Fruit fly (Drosophila melanogaster) whole organism, embryonic: ENCODE results near the gene atl.

Source experiments
- Aef1 ChIP-seq: fragments of 200-800 bp; sonication (Bioruptor generic); IDR thresholded peaks from 3 replicates; pipeline ENCODE4 v1.3.6; 2022; ENCODE audit warnings: missing biosample characterization, missing genetic modification characterization
- B-H2 ChIP-seq: fragments of 200-800 bp; sonication (Bioruptor generic); optimal IDR thresholded peaks from 2 replicates; lab custom pipeline; 2018; ENCODE audit warnings: missing biosample characterization, mild to moderate bottlenecking, missing genetic modification characterization
- CG10147 ChIP-seq: fragments of 200-800 bp; sonication (Bioruptor generic); optimal IDR thresholded peaks from 2 replicates; lab custom pipeline; 2019; ENCODE audit warnings: missing biosample characterization, mild to moderate bottlenecking, missing genetic modification characterization, moderate library complexity
- CG10267 ChIP-seq: fragments of 200-800 bp; sonication (Bioruptor generic); optimal IDR thresholded peaks from 2 replicates; lab custom pipeline; 2018; ENCODE audit warnings: missing biosample characterization, mild to moderate bottlenecking, missing genetic modification characterization, moderate library complexity
- CG11504 ChIP-seq: fragments of 200-800 bp; sonication (Bioruptor generic); optimal IDR thresholded peaks from 3 replicates; lab custom pipeline; 2019; ENCODE audit warnings: missing biosample characterization, mild to moderate bottlenecking, missing genetic modification characterization, moderate library complexity
- CG12769 ChIP-seq: fragments of 200-800 bp; sonication (Bioruptor generic); optimal IDR thresholded peaks from 2 replicates; lab custom pipeline; 2019; ENCODE audit warnings: missing biosample characterization, mild to moderate bottlenecking, missing genetic modification characterization, moderate library complexity
- CG13624 ChIP-seq: fragments of 200-800 bp; sonication (Bioruptor generic); optimal IDR thresholded peaks from 2 replicates; lab custom pipeline; 2016; ENCODE audit warnings: missing biosample characterization, missing genetic modification characterization
- CG15479 ChIP-seq: fragments of 200-800 bp; sonication (Bioruptor generic); optimal IDR thresholded peaks from 3 replicates; lab custom pipeline; 2019; ENCODE audit warnings: missing biosample characterization, mild to moderate bottlenecking, missing genetic modification characterization, moderate library complexity
- CG15514 ChIP-seq: fragments of 200-800 bp; sonication (Bioruptor generic); optimal IDR thresholded peaks from 3 replicates; lab custom pipeline; 2017; ENCODE audit warnings: missing biosample characterization, missing genetic modification characterization, mild to moderate bottlenecking, moderate library complexity, missing genetic modification reagents
- CG17186 ChIP-seq: fragments of 200-800 bp; sonication (Bioruptor generic); optimal IDR thresholded peaks from 3 replicates; lab custom pipeline; 2017; ENCODE audit warnings: missing biosample characterization, missing genetic modification reagents, missing genetic modification characterization
- CG17912 ChIP-seq: fragments of 200-800 bp; sonication (Bioruptor generic); optimal IDR thresholded peaks from 2 replicates; lab custom pipeline; 2018; ENCODE audit warnings: missing biosample characterization, mild to moderate bottlenecking, missing genetic modification characterization
- CG1792 ChIP-seq: fragments of 200-800 bp; sonication (Bioruptor generic); optimal IDR thresholded peaks from 2 replicates; lab custom pipeline; 2016; ENCODE audit warnings: missing biosample characterization, missing genetic modification characterization
- CG2120 ChIP-seq: fragments of 200-800 bp; sonication (Bioruptor generic); optimal IDR thresholded peaks from 3 replicates; lab custom pipeline; 2016; ENCODE audit warnings: missing biosample characterization, missing genetic modification characterization
- CG31388 ChIP-seq: fragments of 200-800 bp; sonication (Bioruptor generic); optimal IDR thresholded peaks from 2 replicates; lab custom pipeline; 2016; ENCODE audit warnings: missing biosample characterization, missing genetic modification characterization
- CG3163 ChIP-seq: fragments of 200-800 bp; sonication (Bioruptor generic); optimal IDR thresholded peaks from 3 replicates; lab custom pipeline; 2016; ENCODE audit warnings: missing biosample characterization, missing genetic modification characterization
- CG33213 ChIP-seq: fragments of 200-800 bp; sonication (Bioruptor generic); optimal IDR thresholded peaks from 3 replicates; lab custom pipeline; 2016; ENCODE audit warnings: missing biosample characterization, missing genetic modification characterization
- CG6765 ChIP-seq: fragments of 200-800 bp; sonication (Bioruptor generic); optimal IDR thresholded peaks from 3 replicates; lab custom pipeline; 2017; ENCODE audit warnings: missing biosample characterization, mild to moderate bottlenecking, missing genetic modification characterization
- CG6854 ChIP-seq: fragments of 200-800 bp; sonication (Bioruptor generic); optimal IDR thresholded peaks from 3 replicates; lab custom pipeline; 2017; ENCODE audit warnings: missing biosample characterization, mild to moderate bottlenecking, missing genetic modification characterization
- CG7839 ChIP-seq: fragments of 200-800 bp; sonication (Bioruptor generic); optimal IDR thresholded peaks from 3 replicates; lab custom pipeline; 2018; ENCODE audit warnings: missing biosample characterization, mild to moderate bottlenecking, missing genetic modification characterization, moderate library complexity
- CG8290 ChIP-seq, 3 experiments: fragments of 200-800 bp; sonication (Bioruptor generic); optimal IDR thresholded peaks; 2 replicates each; lab custom pipeline; 2016 to 2019; ENCODE audit warnings: missing biosample characterization in 3 of 3, missing genetic modification characterization in 3 of 3, mild to moderate bottlenecking in 2 of 3, moderate library complexity in 1 of 3
- CG9437 ChIP-seq: fragments of 200-800 bp; sonication (Bioruptor generic); optimal IDR thresholded peaks from 2 replicates; lab custom pipeline; 2018; ENCODE audit warnings: missing biosample characterization, mild to moderate bottlenecking, missing genetic modification characterization
- CTCF ChIP-seq: fragments of 200-800 bp; sonication (Bioruptor generic); optimal IDR thresholded peaks from 2 replicates; lab custom pipeline; 2017; ENCODE audit warnings: missing biosample characterization, mild to moderate bottlenecking, missing genetic modification characterization, moderate library complexity
- CoRest ChIP-seq: fragments of 200-800 bp; sonication (Bioruptor generic); optimal IDR thresholded peaks from 3 replicates; lab custom pipeline; 2018; ENCODE audit warnings: missing biosample characterization, mild to moderate bottlenecking, missing genetic modification characterization, moderate library complexity
- D ChIP-seq, 2 experiments: fragments of 200-800 bp in 1 of 2; fragments of >200 bp in 1 of 2; sonication (Bioruptor generic) in 1 of 2; optimal IDR thresholded peaks; 2 replicates in 1 of 2; 3 replicates in 1 of 2; lab custom pipeline; 2017; ENCODE audit warnings: mild to moderate bottlenecking in 1 of 2, missing biosample characterization in 1 of 2, missing genetic modification characterization in 1 of 2, missing genetic modification reagents in 1 of 2
- E2f2 ChIP-seq: fragments of 200-800 bp; sonication (Bioruptor generic); IDR thresholded peaks from 2 replicates; pipeline ENCODE4 v1.3.6; 2022; ENCODE audit warnings: missing biosample characterization, missing genetic modification characterization
- HHEX ChIP-seq: fragments of 200-800 bp; sonication (Bioruptor generic); optimal IDR thresholded peaks from 3 replicates; lab custom pipeline; 2017; ENCODE audit warnings: missing biosample characterization, mild to moderate bottlenecking, missing genetic modification characterization, missing genetic modification reagents
- HLHmδ ChIP-seq: fragments of 200-800 bp; sonication (Bioruptor generic); optimal IDR thresholded peaks from 2 replicates; lab custom pipeline; 2018; ENCODE audit warnings: missing biosample characterization, mild to moderate bottlenecking, missing genetic modification characterization, moderate library complexity
- Hr51 ChIP-seq, 2 experiments: fragments of 200-800 bp; sonication (Bioruptor generic); optimal IDR thresholded peaks; 2 replicates in 1 of 2; 3 replicates in 1 of 2; lab custom pipeline; 2016 to 2018; ENCODE audit warnings: missing biosample characterization in 2 of 2, missing genetic modification characterization in 2 of 2, mild to moderate bottlenecking in 1 of 2, moderate library complexity in 1 of 2
- Jarid2 ChIP-seq: fragments of 200-800 bp; sonication (Bioruptor generic); optimal IDR thresholded peaks from 3 replicates; lab custom pipeline; 2017; ENCODE audit warnings: mild to moderate bottlenecking, missing biosample characterization, missing genetic modification reagents, missing genetic modification characterization
- NC2β ChIP-seq: fragments of 200-800 bp; sonication (Bioruptor generic); optimal IDR thresholded peaks from 2 replicates; lab custom pipeline; 2016; ENCODE audit warnings: missing biosample characterization, missing genetic modification characterization
- PHDP ChIP-seq: fragments of 200-800 bp; sonication (Bioruptor generic); optimal IDR thresholded peaks from 3 replicates; lab custom pipeline; 2018; ENCODE audit warnings: missing biosample characterization, mild to moderate bottlenecking, missing genetic modification characterization, moderate library complexity
- Sry-δ ChIP-seq: fragments of 200-800 bp; sonication (Bioruptor generic); optimal IDR thresholded peaks from 2 replicates; lab custom pipeline; 2016; ENCODE audit warnings: missing biosample characterization, missing genetic modification characterization
- Ssrp ChIP-seq: fragments of 200-800 bp; sonication (Bioruptor generic); optimal IDR thresholded peaks from 2 replicates; lab custom pipeline; 2018; ENCODE audit warnings: missing biosample characterization, mild to moderate bottlenecking, missing genetic modification characterization, moderate library complexity
- Taf1 ChIP-seq: fragments of 200-800 bp; sonication (Bioruptor generic); IDR thresholded peaks from 2 replicates; pipeline ENCODE4 v1.3.6; 2022; ENCODE audit warnings: missing biosample characterization, missing genetic modification characterization
- Trl ChIP-seq, 3 experiments: fragments of >200 bp in 2 of 3; fragments of 200-800 bp in 1 of 3; sonication (Bioruptor generic) in 1 of 3; optimal IDR thresholded peaks; 2 replicates in 1 of 3; 3 replicates in 2 of 3; lab custom pipeline; 2016 to 2017; ENCODE audit warnings: missing biosample characterization in 1 of 3, missing genetic modification characterization in 1 of 3
- chn ChIP-seq: fragments of 200-800 bp; sonication (Bioruptor generic); optimal IDR thresholded peaks from 2 replicates; lab custom pipeline; 2016; ENCODE audit warnings: missing biosample characterization, missing genetic modification characterization
- corto ChIP-seq: fragments of 200-800 bp; sonication (Bioruptor generic); optimal IDR thresholded peaks from 2 replicates; lab custom pipeline; 2016; ENCODE audit warnings: missing biosample characterization, mild to moderate bottlenecking, missing genetic modification characterization, moderate library complexity
- danr ChIP-seq: fragments of 200-800 bp; sonication (Bioruptor generic); IDR thresholded peaks from 2 replicates; pipeline ENCODE4 v1.3.6; 2022; ENCODE audit warnings: missing biosample characterization, missing genetic modification characterization
- her ChIP-seq: fragments of 200-800 bp; sonication (Bioruptor generic); optimal IDR thresholded peaks from 2 replicates; lab custom pipeline; 2016; ENCODE audit warnings: missing biosample characterization, missing genetic modification characterization
- ind ChIP-seq: fragments of 200-800 bp; sonication (Bioruptor generic); optimal IDR thresholded peaks from 3 replicates; lab custom pipeline; 2016; ENCODE audit warnings: missing biosample characterization, missing genetic modification characterization
- kni ChIP-seq: fragments of 200-800 bp; sonication (Bioruptor generic); optimal IDR thresholded peaks from 3 replicates; lab custom pipeline; 2017; ENCODE audit warnings: mild to moderate bottlenecking, missing biosample characterization, missing genetic modification reagents, missing genetic modification characterization
- luna ChIP-seq: fragments of 200-800 bp; sonication (Bioruptor generic); optimal IDR thresholded peaks from 2 replicates; lab custom pipeline; 2016; ENCODE audit warnings: missing biosample characterization, missing genetic modification characterization
- nau ChIP-seq: fragments of 200-800 bp; sonication (Bioruptor generic); optimal IDR thresholded peaks from 3 replicates; lab custom pipeline; 2017; ENCODE audit warnings: missing biosample characterization, mild to moderate bottlenecking, missing genetic modification characterization, missing genetic modification reagents
- onecut ChIP-seq: fragments of 200-800 bp; sonication (Bioruptor generic); IDR thresholded peaks from 2 replicates; pipeline ENCODE4 v1.3.6; 2022; ENCODE audit warnings: missing biosample characterization, missing genetic modification characterization
- pita ChIP-seq: fragments of 200-800 bp; sonication (Bioruptor generic); optimal IDR thresholded peaks from 2 replicates; lab custom pipeline; 2017; ENCODE audit warnings: missing biosample characterization, mild to moderate bottlenecking, missing genetic modification characterization
- scrt ChIP-seq: fragments of 200-800 bp; sonication (Bioruptor generic); optimal IDR thresholded peaks from 2 replicates; lab custom pipeline; 2018; ENCODE audit warnings: missing biosample characterization, mild to moderate bottlenecking, missing genetic modification characterization, moderate library complexity
- wdn ChIP-seq: fragments of 200-800 bp; sonication (Bioruptor generic); IDR thresholded peaks from 2 replicates; pipeline ENCODE4 v1.3.6; 2022; ENCODE audit warnings: missing biosample characterization, missing genetic modification characterization

atl gene

dm6 chr3R:24585042-24585698, 40.3 kb upstream of the atl start, which contains the start of the genes CG13625 and mld (continued):
- no peak for TF ChIP-seq CG17912 (GFP tag; lab: Kevin White, UChicago)
- TF ChIP-seq kni: no peak
- no peak for TF ChIP-seq luna
- no peak for TF ChIP-seq scrt (GFP tag; lab: Kevin White, UChicago)
- no peak for TF ChIP-seq CG31388 (GFP tag; lab: Kevin White, UChicago)
- TF ChIP-seq CG10267 (tag; lab: Kevin White, UChicago): peak; percentile 49
- no peak for TF ChIP-seq Ssrp
- TF ChIP-seq CG6765 (GFP tag; lab: Kevin White, UChicago): no peak
- no peak for TF ChIP-seq CG8290 (GFP tag; optimal IDR thresholded peaks at IDR 0.05; lab: Kevin White, UChicago)
- peak in 1 of 2 experiments; percentile 19 for TF ChIP-seq CG8290 (tag; optimal IDR thresholded peaks at IDR 0.05; lab: Kevin White, UChicago)
- TF ChIP-seq danr (GFP tag; lab: Robert Waterston, UW): no peak
- no peak for TF ChIP-seq onecut
- TF ChIP-seq chn (GFP tag; lab: Kevin White, UChicago): peak; percentile 18
- no peak for TF ChIP-seq wdn (GFP tag; lab: Robert Waterston, UW)
- no peak for TF ChIP-seq pita (GFP tag; lab: Kevin White, UChicago)
- TF ChIP-seq CG17186: peak; percentile 100
- TF ChIP-seq CG15479 (GFP tag; lab: Kevin White, UChicago): no peak
- peak; percentile 71 for TF ChIP-seq CG9437 (GFP tag; lab: Kevin White, UChicago)
- TF ChIP-seq PHDP (tag; lab: Kevin White, UChicago): peak; percentile 6
- no peak for TF ChIP-seq CG1792

dm6 chr3R:24586453-24586886, 39.0 kb upstream of the atl start:
- TF ChIP-seq CG3163 (GFP tag; lab: Kevin White, UChicago) (peak; percentile 69), CG12769 (tag; lab: Kevin White, UChicago) (peak; percentile 79), CG15514 (GFP tag; lab: Kevin White, UChicago) (peak; percentile 58), CG2120 (GFP tag; lab: Kevin White, UChicago) (peak; percentile 39), CoRest (tag; lab: Kevin White, UChicago) (peak; percentile 46), corto (GFP tag; lab: Kevin White, UChicago) (peak; percentile 29), CTCF (GFP tag; lab: Kevin White, UChicago) (peak; percentile 76), B-H2 (peak; percentile 10), CG33213 (GFP tag; lab: Kevin White, UChicago) (peak; percentile 5), CG7839 (no peak), Sry-δ (GFP tag; lab: Kevin White, UChicago) (peak; percentile 83), Taf1 (GFP tag; lab: Robert Waterston, UW) (no peak), scrt (GFP tag; lab: Kevin White, UChicago) (peak; percentile 56), nau (GFP tag; lab: Kevin White, UChicago) (peak; percentile 6), CG6854 (peak; percentile 48), NC2β (GFP tag; lab: Kevin White, UChicago) (peak; percentile 12), Trl (optimal IDR thresholded peaks at IDR 0.05; lab: Kevin White, UChicago) (peak; percentile 58 to 82), Trl (GFP tag; optimal IDR thresholded peaks at IDR 0.05; lab: Kevin White, UChicago) (peak; percentile 23), HHEX (no peak), Hr51 (GFP tag; optimal IDR thresholded peaks at IDR 0.05; lab: Kevin White, UChicago) (peak in 1 of 2 experiments; percentile 4), D (optimal IDR thresholded peaks at IDR 0.05; lab: Kevin White, UChicago) (peak; percentile 60), D (GFP tag; optimal IDR thresholded peaks at IDR 0.05; lab: Kevin White, UChicago) (no peak), her (GFP tag; lab: Kevin White, UChicago) (peak; percentile 44), CG10147 (GFP tag; lab: Kevin White, UChicago) (peak; percentile 35), chn (GFP tag; lab: Kevin White, UChicago) (peak; percentile 66), ind (no peak), CG11504 (tag; lab: Kevin White, UChicago) (peak; percentile 30), CG13624 (GFP tag; lab: Kevin White, UChicago) (peak; percentile 90), E2f2 (GFP tag; lab: Robert Waterston, UW) (no peak), Jarid2 (GFP tag; lab: Kevin White, UChicago) (no peak), Aef1 (GFP tag; lab: Robert Waterston, UW) (no peak), HLHmδ (GFP tag; lab: Kevin White, UChicago) (peak; percentile 30)
